Fruit fly (Drosophila melanogaster) Kc167 (cell line): ENCODE data around the gene CG43401.

Experiments
- Sin3A ChIP-seq: fragments of >200 bp; optimal IDR thresholded peaks from 2 replicates; lab custom pipeline; 2018; ENCODE audit warnings: missing external identifiers
- h ChIP-seq: fragments of >200 bp; optimal IDR thresholded peaks from 3 replicates; lab custom pipeline; 2018; ENCODE audit warnings: missing external identifiers
- insv ChIP-seq: fragments of >200 bp; optimal IDR thresholded peaks from 3 replicates; lab custom pipeline; 2018; ENCODE audit warnings: missing external identifiers
- psq ChIP-seq: fragments of >200 bp; optimal IDR thresholded peaks from 2 replicates; lab custom pipeline; 2017; ENCODE audit warnings: missing external identifiers
- ttk ChIP-seq: sonication (Bioruptor generic); optimal IDR thresholded peaks from 2 replicates; lab custom pipeline; 2017; ENCODE audit warnings: missing external identifiers

- TF ChIP-seq h (no peak), psq (lab: Kevin White, UChicago) (no peak), ttk (lab: Kevin White, UChicago) (no peak), insv (lab: Kevin White, UChicago) (no peak), Sin3A (no peak)
These were observed 14.3 kb upstream of the CG43401 start for dm6 chr2L:1414019-1414418.
